Worm (Caenorhabditis elegans): ENCODE data around the gene npr-7.

- TF ChIP-seq ceh-79 (tag; optimal IDR thresholded peaks at IDR 0.05) = no peak
- no peak for TF ChIP-seq snpc-4 (GFP tag; optimal IDR thresholded peaks at IDR 0.05)
- no peak for TF ChIP-seq snpc-4 (tag; optimal IDR thresholded peaks at IDR 0.05)
- TF ChIP-seq let-526 (GFP tag; IDR thresholded peaks at IDR 0.05) = no peak
- TF ChIP-seq lin-40 (tag; optimal IDR thresholded peaks at IDR 0.05) = no peak
- no peak for TF ChIP-seq hmg-20 (GFP tag; IDR thresholded peaks at IDR 0.05)
- no peak for TF ChIP-seq ceh-91 (GFP tag; IDR thresholded peaks at IDR 0.05)
- TF ChIP-seq egrh-3 (GFP tag; IDR thresholded peaks at IDR 0.05) = no peak
- TF ChIP-seq unc-62 (GFP tag; optimal IDR thresholded peaks at IDR 0.05) = no peak
- no peak for TF ChIP-seq akir-1 (GFP tag; optimal IDR thresholded peaks at IDR 0.05)
- TF ChIP-seq somi-1 (GFP tag; optimal IDR thresholded peaks at IDR 0.05) = no peak
- TF ChIP-seq ceh-58 (GFP tag; IDR thresholded peaks at IDR 0.05) = no peak
These were observed 42.2 kb upstream of the npr-7 start for ce11 chrX:9361136-9361535.

Data from whole organism, young adult.